Worm (Caenorhabditis elegans) whole organism, young adult: ENCODE measurements around the gene str-3.

ENCODE experiments used
- B0019.2 ChIP-seq: fragments of 200-800 bp; sonication (Bioruptor generic); conservative IDR thresholded peaks from 2 replicates; pipeline ENCODE4 v1.3.6; 2022; ENCODE audit warnings: missing genetic modification reagents, missing genetic modification characterization, missing compliant biosample characterization
- B0035.1 ChIP-seq: sonication (generic microtip); optimal IDR thresholded peaks from 2 replicates; lab custom pipeline; 2016; ENCODE audit warnings: missing genetic modification characterization, mild to moderate bottlenecking, missing compliant biosample characterization, missing genotype, missing genetic modification reagents
- B0336.3 ChIP-seq: fragments of 200-800 bp; sonication (Bioruptor generic); IDR thresholded peaks from 2 replicates; pipeline ENCODE4 v1.3.6; 2022; ENCODE audit warnings: missing genetic modification characterization, missing compliant biosample characterization
- D2030.7 ChIP-seq: fragments of 200-800 bp; sonication (Bioruptor generic); IDR thresholded peaks from 2 replicates; pipeline ENCODE4 v1.3.6; 2022; ENCODE audit warnings: missing genetic modification reagents, missing genetic modification characterization, missing compliant biosample characterization
- F10E7.11 ChIP-seq: sonication (generic microtip); optimal IDR thresholded peaks from 2 replicates; lab custom pipeline; 2017; ENCODE audit warnings: mild to moderate bottlenecking, missing genetic modification characterization, moderate library complexity, missing compliant biosample characterization
- F37B4.10 ChIP-seq: fragments of 200-800 bp; sonication (Bioruptor generic); IDR thresholded peaks from 2 replicates; pipeline ENCODE4 v1.3.6; 2022; ENCODE audit warnings: missing genetic modification characterization, missing compliant biosample characterization
- F39B2.1 ChIP-seq: fragments of 200-800 bp; sonication (Bioruptor generic); IDR thresholded peaks from 2 replicates; pipeline ENCODE4 v1.3.6; 2022; ENCODE audit warnings: missing genetic modification reagents, missing genetic modification characterization, missing compliant biosample characterization
- F49E8.2 ChIP-seq: sonication (generic microtip); optimal IDR thresholded peaks from 3 replicates; lab custom pipeline; 2017; ENCODE audit warnings: missing genetic modification characterization, mild to moderate bottlenecking, missing compliant biosample characterization, antibody characterized with exemption, moderate library complexity; ENCODE audit not compliant: insufficient read depth
- F55B11.4 ChIP-seq: sonication (generic microtip); optimal IDR thresholded peaks from 2 replicates; lab custom pipeline; 2016; ENCODE audit warnings: missing compliant biosample characterization, missing genetic modification characterization, borderline replicate concordance; ENCODE audit not compliant: insufficient read depth
- F57C9.4 ChIP-seq: sonication (generic microtip); optimal IDR thresholded peaks from 2 replicates; lab custom pipeline; 2017; ENCODE audit warnings: mild to moderate bottlenecking, missing genetic modification characterization, missing compliant biosample characterization
- K12H6.12 ChIP-seq: fragments of 200-800 bp; sonication (Bioruptor generic); optimal IDR thresholded peaks from 2 replicates; lab custom pipeline; 2018; ENCODE audit warnings: mild to moderate bottlenecking, missing genetic modification characterization, missing compliant biosample characterization
- Y53F4B.3 ChIP-seq: fragments of 200-800 bp; sonication (Bioruptor generic); IDR thresholded peaks from 2 replicates; pipeline ENCODE4 v1.3.6; 2022; ENCODE audit warnings: missing genetic modification reagents, missing genetic modification characterization, missing compliant biosample characterization
- Y53G8AR.9 ChIP-seq: fragments of 200-800 bp; sonication (Bioruptor generic); conservative IDR thresholded peaks from 2 replicates; pipeline ENCODE4 v1.3.6; 2022; ENCODE audit warnings: missing genetic modification reagents, missing genetic modification characterization, missing compliant biosample characterization
- Y67H2A.10 ChIP-seq: fragments of 200-800 bp; sonication (Bioruptor generic); conservative IDR thresholded peaks from 2 replicates; pipeline ENCODE4 v1.3.6; 2022; ENCODE audit warnings: missing genetic modification reagents, missing genetic modification characterization, missing compliant biosample characterization
- Y95B8A.8 ChIP-seq: fragments of 200-800 bp; sonication (Bioruptor generic); IDR thresholded peaks from 2 replicates; pipeline ENCODE4 v1.3.6; 2022; ENCODE audit warnings: missing genetic modification reagents, missing genetic modification characterization, missing compliant biosample characterization
- ZK185.1 ChIP-seq: sonication (generic microtip); optimal IDR thresholded peaks from 2 replicates; lab custom pipeline; 2016; ENCODE audit warnings: mild to moderate bottlenecking, missing genetic modification characterization, missing compliant biosample characterization; ENCODE audit not compliant: poor library complexity, severe bottlenecking
- athp-1 ChIP-seq: sonication (generic microtip); optimal IDR thresholded peaks from 2 replicates; lab custom pipeline; 2017; ENCODE audit warnings: mild to moderate bottlenecking, missing genetic modification characterization, missing compliant biosample characterization
- bed-2 ChIP-seq: fragments of 200-800 bp; sonication (Bioruptor generic); IDR thresholded peaks from 2 replicates; pipeline ENCODE4 v1.3.6; 2022; ENCODE audit warnings: missing genetic modification reagents, missing genetic modification characterization, missing compliant biosample characterization
- ceh-27 ChIP-seq: fragments of 200-800 bp; sonication (Bioruptor generic); optimal IDR thresholded peaks from 2 replicates; lab custom pipeline; 2018; ENCODE audit warnings: mild to moderate bottlenecking, missing genetic modification characterization, moderate library complexity, missing compliant biosample characterization
- ceh-58 ChIP-seq: fragments of 200-800 bp; sonication (Bioruptor generic); IDR thresholded peaks from 2 replicates; pipeline ENCODE4 v1.3.6; 2022; ENCODE audit warnings: missing genetic modification characterization, missing compliant biosample characterization
- ceh-91 ChIP-seq: fragments of 200-800 bp; sonication (Bioruptor generic); IDR thresholded peaks from 2 replicates; pipeline ENCODE4 v1.3.6; 2022; ENCODE audit warnings: missing genetic modification reagents, missing genetic modification characterization, missing compliant biosample characterization
- die-1 ChIP-seq: sonication (generic microtip); optimal IDR thresholded peaks from 2 replicates; lab custom pipeline; 2016; ENCODE audit warnings: missing genotype, mild to moderate bottlenecking, missing genetic modification characterization, missing compliant biosample characterization
- egl-44 ChIP-seq: fragments of 200-800 bp; sonication (Bioruptor generic); IDR thresholded peaks from 2 replicates; pipeline ENCODE4 v1.3.6; 2022; ENCODE audit warnings: missing genetic modification reagents, missing genetic modification characterization, missing compliant biosample characterization
- egrh-3 ChIP-seq: fragments of 200-800 bp; sonication (Bioruptor generic); IDR thresholded peaks from 2 replicates; pipeline ENCODE4 v1.3.6; 2022; ENCODE audit warnings: missing genetic modification reagents, missing genetic modification characterization, missing compliant biosample characterization
- ets-4 ChIP-seq: fragments of 200-800 bp; sonication (Bioruptor generic); optimal IDR thresholded peaks from 2 replicates; lab custom pipeline; 2018; ENCODE audit warnings: mild to moderate bottlenecking, missing genetic modification characterization, missing compliant biosample characterization
- fkh-3 ChIP-seq: sonication (generic microtip); optimal IDR thresholded peaks from 2 replicates; lab custom pipeline; 2016; ENCODE audit warnings: mild to moderate bottlenecking, missing genetic modification characterization, missing compliant biosample characterization
- gei-17 ChIP-seq: fragments of 200-800 bp; sonication (Bioruptor generic); optimal IDR thresholded peaks from 2 replicates; lab custom pipeline; 2018; ENCODE audit warnings: mild to moderate bottlenecking, missing genetic modification characterization, missing compliant biosample characterization
- hmg-1.2 ChIP-seq: fragments of 200-800 bp; sonication (Bioruptor generic); IDR thresholded peaks from 2 replicates; pipeline ENCODE4 v1.3.6; 2022; ENCODE audit warnings: missing genetic modification reagents, missing genetic modification characterization, missing compliant biosample characterization
- hmg-20 ChIP-seq: fragments of 200-800 bp; sonication (Bioruptor generic); IDR thresholded peaks from 2 replicates; pipeline ENCODE4 v1.3.6; 2022; ENCODE audit warnings: missing genetic modification reagents, missing genetic modification characterization, missing compliant biosample characterization
- lin-54 ChIP-seq: fragments of 200-800 bp; sonication (Bioruptor generic); optimal IDR thresholded peaks from 2 replicates; lab custom pipeline; 2018; ENCODE audit warnings: mild to moderate bottlenecking, missing genetic modification characterization, missing compliant biosample characterization
- lir-1 ChIP-seq: fragments of 200-800 bp; sonication (Bioruptor generic); conservative IDR thresholded peaks from 2 replicates; pipeline ENCODE4 v1.3.6; 2022; ENCODE audit warnings: missing genetic modification reagents, missing genetic modification characterization, missing compliant biosample characterization
- mxl-1 ChIP-seq: sonication (generic microtip); optimal IDR thresholded peaks from 2 replicates; lab custom pipeline; 2016; ENCODE audit warnings: missing genetic modification characterization, missing compliant biosample characterization
- nhr-179 ChIP-seq: sonication (generic microtip); optimal IDR thresholded peaks from 2 replicates; lab custom pipeline; 2016; ENCODE audit warnings: mild to moderate bottlenecking, missing genetic modification characterization, missing compliant biosample characterization
- nhr-27 ChIP-seq: fragments of 200-800 bp; sonication (Bioruptor generic); optimal IDR thresholded peaks from 2 replicates; lab custom pipeline; 2018; ENCODE audit warnings: mild to moderate bottlenecking, missing genetic modification characterization, moderate library complexity, missing compliant biosample characterization
- pbrm-1 ChIP-seq: fragments of 200-800 bp; sonication (Bioruptor generic); IDR thresholded peaks from 2 replicates; pipeline ENCODE4 v1.3.6; 2022; ENCODE audit warnings: missing genetic modification reagents, missing genetic modification characterization, missing compliant biosample characterization
- pha-4 ChIP-seq: fragments of 150-350 bp; sonication (generic microtip); optimal IDR thresholded peaks from 2 replicates; lab custom pipeline; 2014; ENCODE audit warnings: missing biosample characterization, missing genetic modification reagents, missing genetic modification characterization
- rcor-1 ChIP-seq: fragments of 200-800 bp; sonication (Bioruptor generic); IDR thresholded peaks from 2 replicates; pipeline ENCODE4 v1.3.6; 2022; ENCODE audit warnings: missing genetic modification reagents, missing genetic modification characterization, missing compliant biosample characterization
- sdz-38 ChIP-seq: sonication (generic microtip); optimal IDR thresholded peaks from 2 replicates; lab custom pipeline; 2016; ENCODE audit warnings: missing genotype, missing genetic modification characterization, missing compliant biosample characterization
- snpc-1.1 ChIP-seq: sonication (generic microtip); optimal IDR thresholded peaks from 2 replicates; lab custom pipeline; 2017; ENCODE audit warnings: missing genetic modification characterization, mild to moderate bottlenecking, missing compliant biosample characterization, antibody characterized with exemption, moderate library complexity, missing genotype, missing genetic modification reagents; ENCODE audit not compliant: insufficient read depth
- somi-1 ChIP-seq: fragments of 200-800 bp; sonication (Bioruptor generic); optimal IDR thresholded peaks from 2 replicates; lab custom pipeline; 2018; ENCODE audit warnings: mild to moderate bottlenecking, missing genetic modification characterization, missing compliant biosample characterization
- tlf-1 ChIP-seq: fragments of 200-800 bp; sonication (Bioruptor generic); optimal IDR thresholded peaks from 2 replicates; lab custom pipeline; 2018; ENCODE audit warnings: mild to moderate bottlenecking, missing genetic modification characterization, missing compliant biosample characterization
- unc-130 ChIP-seq: sonication (generic microtip); optimal IDR thresholded peaks from 2 replicates; lab custom pipeline; 2016; ENCODE audit warnings: missing genetic modification reagents, missing genetic modification characterization, missing compliant biosample characterization
- zfh-2 ChIP-seq: fragments of 200-800 bp; sonication (Bioruptor generic); conservative IDR thresholded peaks from 2 replicates; pipeline ENCODE4 v1.3.6; 2022; ENCODE audit warnings: missing genetic modification reagents, missing genetic modification characterization, missing compliant biosample characterization
- zim-3 ChIP-seq: sonication (generic microtip); optimal IDR thresholded peaks from 2 replicates; lab custom pipeline; 2017; ENCODE audit warnings: mild to moderate bottlenecking, missing genetic modification characterization, moderate library complexity, missing compliant biosample characterization
- ztf-18 ChIP-seq: sonication (generic microtip); optimal IDR thresholded peaks from 2 replicates; lab custom pipeline; 2016; ENCODE audit warnings: missing genotype, mild to moderate bottlenecking, missing genetic modification characterization, missing compliant biosample characterization
- ztf-25 ChIP-seq: fragments of 200-800 bp; sonication (Bioruptor generic); IDR thresholded peaks from 2 replicates; pipeline ENCODE4 v1.3.6; 2022; ENCODE audit warnings: missing genetic modification reagents, missing genetic modification characterization, missing compliant biosample characterization
- ztf-26 ChIP-seq: sonication (generic microtip); optimal IDR thresholded peaks from 2 replicates; lab custom pipeline; 2017; ENCODE audit warnings: missing genetic modification characterization, missing compliant biosample characterization

Gene str-3

DNA sequence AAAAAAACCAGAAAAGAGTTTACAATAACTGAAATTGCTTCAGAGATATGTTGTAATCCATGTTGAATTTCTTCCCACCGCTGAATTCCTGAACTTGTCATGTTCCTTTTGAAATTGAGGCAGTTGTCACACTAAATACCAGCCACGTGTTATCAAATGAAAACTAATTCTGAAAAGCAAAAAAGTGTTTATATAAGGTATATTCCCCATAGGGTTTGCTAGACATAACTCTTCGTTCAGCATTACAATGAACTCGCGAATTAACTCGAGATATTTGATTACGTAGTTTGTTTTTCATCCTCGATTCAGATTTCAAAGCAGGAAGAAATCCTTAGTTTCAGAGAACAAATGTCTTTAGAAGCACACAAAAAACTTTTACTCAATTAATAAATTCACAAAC lies at the start of gene str-3:
str-3 (minus strand) TSS at position 101 of the 400 bp plus-strand sequence.
- TF ChIP-seq ZK185.1 (no peak), pha-4 (no peak), zim-3 (tag; lab: Kevin White, UChicago) (no peak), pbrm-1 (no peak), rcor-1 (no peak), ztf-25 (no peak), ceh-27 (GFP tag; lab: Kevin White, UChicago) (no peak), F10E7.11 (tag; lab: Kevin White, UChicago) (no peak), F57C9.4 (no peak), ceh-91 (GFP tag; lab: Robert Waterston, UW) (no peak), nhr-27 (tag; lab: Kevin White, UChicago) (no peak), unc-130 (GFP tag; lab: Kevin White, UChicago) (no peak), die-1 (tag; lab: Kevin White, UChicago) (no peak), B0019.2 (GFP tag; lab: Robert Waterston, UW) (no peak), F39B2.1 (GFP tag; lab: Robert Waterston, UW) (no peak), Y53F4B.3 (no peak), lin-54 (GFP tag; lab: Kevin White, UChicago) (no peak), sdz-38 (no peak), Y53G8AR.9 (GFP tag; lab: Robert Waterston, UW) (no peak), B0035.1 (tag; lab: Kevin White, UChicago) (no peak)

DNA sequence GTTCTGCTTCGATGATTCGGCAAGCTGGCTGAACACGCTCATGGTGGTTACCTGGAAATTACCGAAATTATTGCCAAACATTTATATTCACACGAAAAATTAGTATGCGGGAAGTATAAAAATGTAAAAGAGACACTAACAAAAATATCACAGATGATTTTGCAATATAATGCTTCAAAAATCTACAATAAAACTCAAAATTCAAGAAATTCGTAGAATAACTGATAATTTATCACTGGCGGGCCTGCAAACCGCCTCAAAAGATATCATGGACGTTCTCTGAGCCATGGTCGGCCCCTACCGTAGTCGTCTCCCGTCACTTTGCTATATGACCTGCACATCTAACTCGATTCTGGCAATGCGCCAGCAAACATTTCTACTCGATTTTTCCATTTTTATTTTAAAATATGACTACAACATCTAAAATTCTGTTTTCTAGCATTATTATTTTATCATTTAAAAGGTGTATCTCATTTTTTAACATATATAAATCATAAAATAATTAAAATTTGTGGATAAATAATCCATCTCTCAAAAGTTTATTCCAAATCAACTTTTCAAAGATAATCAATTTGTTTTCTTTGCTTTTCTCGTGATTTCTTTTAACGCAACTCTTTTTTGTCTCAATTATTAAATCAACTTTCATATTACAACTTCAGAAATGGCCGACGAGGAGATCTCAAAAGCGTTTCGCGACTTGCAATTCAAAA lies 49.4 kb upstream of the str-3 start, which contains the start of the genes F01G4.6 and pfd-1:
F01G4.6 (minus strand) TSS at position 51 of the 710 bp plus-strand sequence.
pfd-1 (plus strand) TSS at position 660 of the 710 bp plus-strand sequence.
- peak; percentile 89 for TF ChIP-seq tlf-1 (GFP tag; lab: Kevin White, UChicago)
- TF ChIP-seq fkh-3 (tag; lab: Kevin White, UChicago) = no peak
- TF ChIP-seq bed-2 (GFP tag; lab: Robert Waterston, UW) = no peak
- peak; percentile 53 for TF ChIP-seq gei-17
- peak; percentile 46; the same call in 1 of the 2 replicates for TF ChIP-seq hmg-20 (GFP tag; lab: Robert Waterston, UW)
- no peak for TF ChIP-seq egl-44 (GFP tag; lab: Robert Waterston, UW)
- no peak for TF ChIP-seq F49E8.2 (tag; lab: Kevin White, UChicago)
- peak; percentile 1 for TF ChIP-seq somi-1 (GFP tag; lab: Kevin White, UChicago)
- no peak for TF ChIP-seq F37B4.10 (GFP tag; lab: Robert Waterston, UW)
- TF ChIP-seq hmg-1.2 (GFP tag; lab: Robert Waterston, UW) = peak; percentile 65; the same call in 1 of the 2 replicates
- TF ChIP-seq ztf-18 (tag; lab: Kevin White, UChicago) = peak; percentile 44
- 0 out of 2 replicates have a peak, but pooled peaks have one; percentile 13 for TF ChIP-seq zfh-2
- TF ChIP-seq D2030.7 = 0 out of 2 replicates have a peak, but pooled peaks have one; percentile 38
- TF ChIP-seq mxl-1 (tag; lab: Kevin White, UChicago) = no peak
- no peak for TF ChIP-seq sdz-38
- TF ChIP-seq ceh-58 (GFP tag; lab: Robert Waterston, UW) = no peak
- TF ChIP-seq lir-1 (GFP tag; lab: Robert Waterston, UW) = peak; percentile 54
- TF ChIP-seq athp-1 (tag; lab: Kevin White, UChicago) = no peak
- TF ChIP-seq K12H6.12 (tag; lab: Kevin White, UChicago) = peak; percentile 68
- no peak for TF ChIP-seq ets-4 (GFP tag; lab: Kevin White, UChicago)
- peak; percentile 79 for TF ChIP-seq pbrm-1
- no peak for TF ChIP-seq egrh-3 (GFP tag; lab: Robert Waterston, UW)
- TF ChIP-seq pha-4 = peak; percentile 69
- peak; percentile 41; the same call in 1 of the 2 replicates for TF ChIP-seq Y67H2A.10 (GFP tag; lab: Robert Waterston, UW)
- no peak for TF ChIP-seq B0035.1 (tag; lab: Kevin White, UChicago)
- TF ChIP-seq Y95B8A.8 (GFP tag; lab: Robert Waterston, UW) = 0 out of 2 replicates have a peak, but pooled peaks have one; percentile 49
- TF ChIP-seq F55B11.4 = no peak
- no peak for TF ChIP-seq snpc-1.1 (tag; lab: Kevin White, UChicago)
- TF ChIP-seq nhr-179 (tag; lab: Kevin White, UChicago) = no peak
- TF ChIP-seq ztf-26 (tag; lab: Kevin White, UChicago) = peak; percentile 65
- 0 out of 2 replicates have a peak, but pooled peaks have one; percentile 64 for TF ChIP-seq B0336.3 (GFP tag; lab: Robert Waterston, UW)
